Fruit fly (Drosophila melanogaster) whole organism, embryonic: Measurements from ENCODE around the gene Acn.
A peak's percentile ranks its signal among the peaks of the same experiment; 100 is the strongest.

Experiments used
- CG10209 ChIP-seq: fragments of 200-800 bp; sonication (Bioruptor generic); optimal IDR thresholded peaks from 3 replicates; lab custom pipeline; 2017; ENCODE audit warnings: missing biosample characterization, mild to moderate bottlenecking, missing genetic modification characterization, missing genetic modification reagents
- CG10274 ChIP-seq: fragments of 200-800 bp; sonication (Bioruptor generic); optimal IDR thresholded peaks from 3 replicates; lab custom pipeline; 2017; ENCODE audit warnings: missing biosample characterization, mild to moderate bottlenecking, missing genetic modification characterization
- CG11085 ChIP-seq: fragments of 200-800 bp; sonication (Bioruptor generic); IDR thresholded peaks from 2 replicates; pipeline ENCODE4 v1.3.6; 2022; ENCODE audit warnings: missing biosample characterization, missing genetic modification characterization
- CG11398 ChIP-seq: fragments of 200-800 bp; sonication (Bioruptor generic); optimal IDR thresholded peaks from 2 replicates; lab custom pipeline; 2016; ENCODE audit warnings: missing biosample characterization, missing genetic modification characterization
- CG11696 ChIP-seq: fragments of 200-800 bp; sonication (Bioruptor generic); IDR thresholded peaks from 2 replicates; pipeline ENCODE4 v1.3.6; 2022; ENCODE audit warnings: missing biosample characterization, missing genetic modification characterization
- CG14860 ChIP-seq: fragments of 200-800 bp; sonication (Bioruptor generic); IDR thresholded peaks from 3 replicates; pipeline ENCODE4 v1.3.6; 2022; ENCODE audit warnings: missing biosample characterization, missing genetic modification characterization; ENCODE audit not compliant: partially characterized antibody
- CG15479 ChIP-seq: fragments of 200-800 bp; sonication (Bioruptor generic); optimal IDR thresholded peaks from 3 replicates; lab custom pipeline; 2019; ENCODE audit warnings: missing biosample characterization, mild to moderate bottlenecking, missing genetic modification characterization, moderate library complexity
- CG17385 ChIP-seq: fragments of 200-800 bp; sonication (Bioruptor generic); optimal IDR thresholded peaks from 3 replicates; lab custom pipeline; 2018; ENCODE audit warnings: missing biosample characterization, mild to moderate bottlenecking, missing genetic modification characterization
- CG2129 ChIP-seq: fragments of 200-800 bp; sonication (Bioruptor generic); IDR thresholded peaks from 2 replicates; pipeline ENCODE4 v1.3.6; 2022; ENCODE audit warnings: missing biosample characterization, missing genetic modification characterization; ENCODE audit not compliant: partially characterized antibody
- CG30403 ChIP-seq: fragments of 200-800 bp; sonication (Bioruptor generic); optimal IDR thresholded peaks from 3 replicates; lab custom pipeline; 2016; ENCODE audit warnings: missing biosample characterization, missing genetic modification characterization
- CG31365 ChIP-seq: fragments of 200-800 bp; sonication (Bioruptor generic); optimal IDR thresholded peaks from 2 replicates; lab custom pipeline; 2018; ENCODE audit warnings: missing biosample characterization, mild to moderate bottlenecking, missing genetic modification characterization
- CG4282 ChIP-seq: fragments of 200-800 bp; sonication (Bioruptor generic); optimal IDR thresholded peaks from 2 replicates; lab custom pipeline; 2016; ENCODE audit warnings: missing biosample characterization, missing genetic modification characterization
- CG8290 ChIP-seq, 3 experiments: fragments of 200-800 bp; sonication (Bioruptor generic); optimal IDR thresholded peaks; 2 replicates each; lab custom pipeline; 2016 to 2019; ENCODE audit warnings: missing biosample characterization in 3 of 3, missing genetic modification characterization in 3 of 3, mild to moderate bottlenecking in 2 of 3, moderate library complexity in 1 of 3
- Fer1 ChIP-seq: fragments of 200-800 bp; sonication (Bioruptor generic); optimal IDR thresholded peaks from 2 replicates; lab custom pipeline; 2017; ENCODE audit warnings: missing biosample characterization, mild to moderate bottlenecking, missing genetic modification characterization
- Med ChIP-seq: fragments of 200-800 bp; sonication (Bioruptor generic); peaks from one replicate; lab custom pipeline; 2016; ENCODE audit warnings: missing biosample characterization, missing genetic modification characterization, mild to moderate bottlenecking, inconsistent platforms, moderate library complexity
- NfI ChIP-seq: fragments of 200-800 bp; sonication (Bioruptor generic); optimal IDR thresholded peaks from 3 replicates; lab custom pipeline; 2018; ENCODE audit warnings: missing biosample characterization, mild to moderate bottlenecking, missing genetic modification characterization, moderate library complexity
- Opbp ChIP-seq: fragments of 200-800 bp; sonication (Bioruptor generic); IDR thresholded peaks from 3 replicates; pipeline ENCODE4 v1.3.6; 2022; ENCODE audit warnings: missing biosample characterization, missing genetic modification characterization; ENCODE audit not compliant: partially characterized antibody
- Scr ChIP-seq: fragments of 200-800 bp; sonication (Bioruptor generic); IDR thresholded peaks from 2 replicates; pipeline ENCODE4 v1.3.6; 2022; ENCODE audit warnings: missing biosample characterization, missing genetic modification characterization; ENCODE audit not compliant: partially characterized antibody
- aop ChIP-seq: fragments of 200-800 bp; sonication (Bioruptor generic); IDR thresholded peaks from 2 replicates; pipeline ENCODE4 v1.3.6; 2022; ENCODE audit warnings: missing biosample characterization, missing genetic modification characterization
- ato ChIP-seq: fragments of 200-800 bp; sonication (Bioruptor generic); IDR thresholded peaks from 2 replicates; pipeline ENCODE4 v1.3.6; 2022; ENCODE audit warnings: missing biosample characterization, missing genetic modification characterization; ENCODE audit not compliant: partially characterized antibody
- bab2 ChIP-seq: fragments of 200-800 bp; sonication (Bioruptor generic); optimal IDR thresholded peaks from 2 replicates; lab custom pipeline; 2016; ENCODE audit warnings: missing biosample characterization, missing genetic modification characterization
- bcd ChIP-seq: fragments of 200-800 bp; sonication (Bioruptor generic); optimal IDR thresholded peaks from 2 replicates; lab custom pipeline; 2017; ENCODE audit warnings: missing biosample characterization, mild to moderate bottlenecking, missing genetic modification characterization
- btn ChIP-seq: fragments of 200-800 bp; sonication (Bioruptor generic); optimal IDR thresholded peaks from 2 replicates; lab custom pipeline; 2016; ENCODE audit warnings: missing biosample characterization, missing genetic modification characterization
- crp ChIP-seq, 2 experiments: fragments of 200-800 bp; sonication (Bioruptor generic); optimal IDR thresholded peaks; 2 replicates in 1 of 2; 3 replicates in 1 of 2; lab custom pipeline; 2017; ENCODE audit warnings: missing biosample characterization in 2 of 2, missing genetic modification characterization in 2 of 2, mild to moderate bottlenecking in 1 of 2, moderate library complexity in 1 of 2
- da ChIP-seq: fragments of 200-800 bp; sonication (Bioruptor generic); optimal IDR thresholded peaks from 2 replicates; lab custom pipeline; 2016; ENCODE audit warnings: missing biosample characterization, missing genetic modification characterization
- dati ChIP-seq: fragments of 200-800 bp; sonication (Bioruptor generic); IDR thresholded peaks from 2 replicates; pipeline ENCODE4 v1.3.6; 2022; ENCODE audit warnings: missing biosample characterization, missing genetic modification characterization
- fu2 ChIP-seq: fragments of 200-800 bp; sonication (Bioruptor generic); optimal IDR thresholded peaks from 2 replicates; lab custom pipeline; 2016; ENCODE audit warnings: missing biosample characterization, missing genetic modification characterization
- gfzf ChIP-seq: fragments of 200-800 bp; sonication (Bioruptor generic); optimal IDR thresholded peaks from 2 replicates; lab custom pipeline; 2016; ENCODE audit warnings: missing biosample characterization, mild to moderate bottlenecking, missing genetic modification characterization, moderate library complexity
- grau ChIP-seq: fragments of 200-800 bp; optimal IDR thresholded peaks from 3 replicates; lab custom pipeline; 2019; ENCODE audit warnings: missing biosample characterization, mild to moderate bottlenecking, missing genetic modification characterization, moderate library complexity
- hb ChIP-seq: fragments of 200-800 bp; sonication (Bioruptor generic); IDR thresholded peaks from 3 replicates; pipeline ENCODE4 v1.3.6; 2022; ENCODE audit warnings: missing biosample characterization, missing genetic modification characterization; ENCODE audit not compliant: partially characterized antibody
- hbn ChIP-seq: fragments of 200-800 bp; sonication (Bioruptor generic); IDR thresholded peaks from 2 replicates; pipeline ENCODE4 v1.3.6; 2022; ENCODE audit warnings: missing biosample characterization, missing genetic modification characterization; ENCODE audit not compliant: partially characterized antibody
- insv ChIP-seq, 2 experiments: fragments of 200-800 bp; sonication (Bioruptor generic); optimal IDR thresholded peaks; 3 replicates each; lab custom pipeline; 2016 to 2018; ENCODE audit warnings: missing biosample characterization in 2 of 2, missing genetic modification characterization in 2 of 2
- inv ChIP-seq: fragments of 200-800 bp; sonication (Bioruptor generic); IDR thresholded peaks from 2 replicates; pipeline ENCODE4 v1.3.6; 2022; ENCODE audit warnings: missing biosample characterization, missing genetic modification characterization; ENCODE audit not compliant: partially characterized antibody
- jumu ChIP-seq: fragments of 200-800 bp; sonication (Bioruptor generic); optimal IDR thresholded peaks from 3 replicates; lab custom pipeline; 2016; ENCODE audit warnings: missing biosample characterization, missing genetic modification characterization
- kay ChIP-seq: fragments of 200-800 bp; sonication (Bioruptor generic); optimal IDR thresholded peaks from 2 replicates; lab custom pipeline; 2016; ENCODE audit warnings: missing biosample characterization, missing genetic modification characterization
- mld ChIP-seq: fragments of 200-800 bp; sonication (Bioruptor generic); IDR thresholded peaks from 3 replicates; pipeline ENCODE4 v1.3.6; 2022; ENCODE audit warnings: missing biosample characterization, missing genetic modification characterization; ENCODE audit not compliant: partially characterized antibody
- p53 ChIP-seq: fragments of 200-800 bp; sonication (Bioruptor generic); optimal IDR thresholded peaks from 2 replicates; lab custom pipeline; 2016; ENCODE audit warnings: missing biosample characterization, missing genetic modification characterization
- pfk ChIP-seq: fragments of 200-800 bp; sonication (Bioruptor generic); optimal IDR thresholded peaks from 2 replicates; lab custom pipeline; 2018; ENCODE audit warnings: missing biosample characterization, mild to moderate bottlenecking, missing genetic modification characterization, moderate library complexity
- phol ChIP-seq: fragments of 200-800 bp; sonication (Bioruptor generic); optimal IDR thresholded peaks from 3 replicates; lab custom pipeline; 2018; ENCODE audit warnings: missing biosample characterization, mild to moderate bottlenecking, missing genetic modification characterization, moderate library complexity
- sens ChIP-seq: fragments of 200-800 bp; sonication (Bioruptor generic); peaks from one replicate; lab custom pipeline; 2016; ENCODE audit warnings: missing biosample characterization, missing genetic modification characterization
- sob ChIP-seq: fragments of 200-800 bp; sonication (Bioruptor generic); IDR thresholded peaks from 2 replicates; pipeline ENCODE4 v1.3.6; 2022; ENCODE audit warnings: missing biosample characterization, missing genetic modification characterization
- sug ChIP-seq: fragments of 200-800 bp; optimal IDR thresholded peaks from 2 replicates; lab custom pipeline; 2019; ENCODE audit warnings: missing biosample characterization, mild to moderate bottlenecking, missing genetic modification characterization, moderate library complexity
- tna ChIP-seq: fragments of 200-800 bp; sonication (Bioruptor generic); IDR thresholded peaks from 2 replicates; pipeline ENCODE4 v1.3.6; 2022; ENCODE audit warnings: missing biosample characterization, missing genetic modification characterization; ENCODE audit not compliant: partially characterized antibody
- trem ChIP-seq: fragments of 200-800 bp; optimal IDR thresholded peaks from 3 replicates; lab custom pipeline; 2019; ENCODE audit warnings: missing biosample characterization, mild to moderate bottlenecking, missing genetic modification characterization, moderate library complexity
- tx ChIP-seq: fragments of 200-800 bp; sonication (Bioruptor generic); optimal IDR thresholded peaks from 2 replicates; lab custom pipeline; 2016; ENCODE audit warnings: missing biosample characterization, missing genetic modification characterization
- vfl ChIP-seq: fragments of 200-800 bp; sonication (Bioruptor generic); optimal IDR thresholded peaks from 2 replicates; lab custom pipeline; 2016; ENCODE audit warnings: missing biosample characterization, missing genetic modification characterization
- zen ChIP-seq: fragments of 200-800 bp; sonication (Bioruptor generic); optimal IDR thresholded peaks from 3 replicates; lab custom pipeline; 2018; ENCODE audit warnings: missing biosample characterization, mild to moderate bottlenecking, missing genetic modification characterization, moderate library complexity

The Acn gene

dm6 chr2L:19033288-19033687, 11.9 kb upstream of the Acn start, which contains the start of gene hook (continued):
- no peak for TF ChIP-seq jumu (GFP tag; lab: Kevin White, UChicago)
- TF ChIP-seq CG31365 (tag; lab: Kevin White, UChicago): no peak
- no peak for TF ChIP-seq tx
- no peak for TF ChIP-seq CG10274 (GFP tag; lab: Kevin White, UChicago)
- TF ChIP-seq CG8290 (GFP tag; optimal IDR thresholded peaks at IDR 0.05; lab: Kevin White, UChicago): no peak
- TF ChIP-seq CG8290 (tag; optimal IDR thresholded peaks at IDR 0.05; lab: Kevin White, UChicago): no peak
- TF ChIP-seq CG30403 (GFP tag; lab: Kevin White, UChicago): no peak
- TF ChIP-seq dati (GFP tag; lab: Robert Waterston, UW): no peak
- no peak for TF ChIP-seq sob (GFP tag; lab: Robert Waterston, UW)
- TF ChIP-seq CG14860 (GFP tag; lab: Robert Waterston, UW): peak; percentile 63
- TF ChIP-seq insv (GFP tag; optimal IDR thresholded peaks at IDR 0.05; lab: Kevin White, UChicago): no peak
- TF ChIP-seq Scr (GFP tag; lab: Robert Waterston, UW): peak; percentile 81
- no peak for TF ChIP-seq bab2 (GFP tag; lab: Kevin White, UChicago)
- TF ChIP-seq ato (GFP tag; lab: Robert Waterston, UW): 0 out of 2 replicates have a peak, but pooled peaks have one; percentile 24
- TF ChIP-seq gfzf (GFP tag; lab: Kevin White, UChicago): no peak
- TF ChIP-seq CG15479 (GFP tag; lab: Kevin White, UChicago): no peak
- no peak for TF ChIP-seq sens (GFP tag; lab: Kevin White, UChicago)
- TF ChIP-seq da (GFP tag; lab: Kevin White, UChicago): no peak
- TF ChIP-seq CG11696: no peak
- TF ChIP-seq CG17385 (GFP tag; lab: Kevin White, UChicago): peak; percentile 6
- TF ChIP-seq fu2 (GFP tag; lab: Kevin White, UChicago): no peak
- TF ChIP-seq Med: peak; percentile 40
- TF ChIP-seq pfk: no peak
- TF ChIP-seq Fer1 (GFP tag; lab: Kevin White, UChicago): no peak
- TF ChIP-seq aop: no peak
- 0 out of 2 replicates have a peak, but pooled peaks have one; percentile 40 for TF ChIP-seq tna (GFP tag; lab: Robert Waterston, UW)
- TF ChIP-seq crp (GFP tag; optimal IDR thresholded peaks at IDR 0.05; lab: Kevin White, UChicago): peak in 1 of 2 experiments; percentile 76

dm6 chr2L:19034213-19034929, 10.8 kb upstream of the Acn start, which contains the start of the genes mib2 and CG31800:
Gene mib2, plus strand, starts transcription at chr2L:19034444.
Gene CG31800, minus strand, starts transcription at chr2L:19034576.
- TF ChIP-seq CG10209: no peak
- TF ChIP-seq p53 (GFP tag; lab: Kevin White, UChicago): no peak
- TF ChIP-seq CG11398 (GFP tag; lab: Kevin White, UChicago): no peak
- peak; percentile 5 for TF ChIP-seq phol (tag; lab: Kevin White, UChicago)
- no peak for TF ChIP-seq bcd (GFP tag; lab: Kevin White, UChicago)
- TF ChIP-seq trem (tag; lab: Kevin White, UChicago): peak; percentile 58
- peak; percentile 84 for TF ChIP-seq mld
- TF ChIP-seq sug (tag; lab: Kevin White, UChicago): peak; percentile 38
- peak; percentile 86; the same call in 2 of the 3 replicates for TF ChIP-seq Opbp (GFP tag; lab: Robert Waterston, UW)
- peak; percentile 69 for TF ChIP-seq tna (GFP tag; lab: Robert Waterston, UW)
- peak; percentile 55 for TF ChIP-seq hbn
- no peak for TF ChIP-seq NfI (GFP tag; lab: Kevin White, UChicago)
- TF ChIP-seq gfzf (GFP tag; lab: Kevin White, UChicago): peak; percentile 22
- no peak for TF ChIP-seq vfl
- peak; percentile 20 for TF ChIP-seq grau (tag; lab: Kevin White, UChicago)
- peak; percentile 77; the same call in 2 of the 3 replicates for TF ChIP-seq hb
- TF ChIP-seq inv (GFP tag; lab: Robert Waterston, UW): peak; percentile 75
- peak; percentile 74 for TF ChIP-seq CG2129
- TF ChIP-seq btn: no peak
- TF ChIP-seq CG4282: no peak
- TF ChIP-seq zen (tag; lab: Kevin White, UChicago): no peak
- no peak for TF ChIP-seq kay
- no peak for TF ChIP-seq CG11085
- TF ChIP-seq sens (GFP tag; lab: Kevin White, UChicago): peak; percentile 55
